Fruit fly (Drosophila melanogaster) whole organism, wandering third instar larva: ENCODE data around the gene CG13031.

Experiments
- Mio ChIP-seq: sonication (Bioruptor generic); optimal IDR thresholded peaks from 2 replicates; lab custom pipeline; 2016; ENCODE audit warnings: missing biosample characterization, missing genetic modification characterization
- Myc ChIP-seq: fragments of >200 bp; optimal IDR thresholded peaks from 2 replicates; lab custom pipeline; 2017
- N ChIP-seq: fragments of >200 bp; optimal IDR thresholded peaks from 2 replicates; lab custom pipeline; 2018; ENCODE audit warnings: missing biosample characterization, missing external identifiers, missing genetic modification characterization
- Vsx2 ChIP-seq: fragments of 200-300, 225-300 bp; sonication (Bioruptor generic); optimal IDR thresholded peaks from 2 replicates; lab custom pipeline; 2018; ENCODE audit warnings: missing biosample characterization, missing genetic modification characterization; ENCODE audit not compliant: partially characterized antibody
- dmrt93B ChIP-seq: fragments of 200-800 bp; sonication (Bioruptor generic); optimal IDR thresholded peaks from 2 replicates; lab custom pipeline; 2018; ENCODE audit warnings: missing biosample characterization, mild to moderate bottlenecking, missing genetic modification characterization
- ey ChIP-seq: fragments of 200-800 bp; sonication (Bioruptor generic); optimal IDR thresholded peaks from 2 replicates; lab custom pipeline; 2016; ENCODE audit warnings: missing biosample characterization, missing genetic modification characterization
- foxo ChIP-seq, 2 experiments: fragments of 200-800 bp; sonication (Bioruptor generic); optimal IDR thresholded peaks; 2 replicates in 1 of 2; 3 replicates in 1 of 2; lab custom pipeline; 2016 to 2017; ENCODE audit warnings: missing biosample characterization in 2 of 2, missing genetic modification characterization in 2 of 2
- rgr ChIP-seq: fragments of 200-800 bp; sonication (Bioruptor generic); optimal IDR thresholded peaks from 3 replicates; lab custom pipeline; 2016; ENCODE audit warnings: missing biosample characterization, mild to moderate bottlenecking, missing genetic modification characterization

Gene CG13031

dm6 chr3L:16772755-16773523, 48.3 kb downstream of the CG13031 start:
- TF ChIP-seq ey (GFP tag; lab: Kevin White, UChicago), result no peak
- no peak for TF ChIP-seq Mio (GFP tag; lab: Kevin White, UChicago)
- no peak for TF ChIP-seq Myc (lab: Kevin White, UChicago)
- TF ChIP-seq N (GFP tag; lab: Kevin White, UChicago), result no peak
- no peak for TF ChIP-seq rgr (GFP tag; lab: Kevin White, UChicago)
- no peak for TF ChIP-seq Vsx2 (GFP tag; lab: Kevin White, UChicago)
- no peak for TF ChIP-seq dmrt93B (GFP tag; lab: Kevin White, UChicago)
- no peak for TF ChIP-seq foxo (GFP tag; optimal IDR thresholded peaks at IDR 0.05; lab: Kevin White, UChicago)
